Worm (Caenorhabditis elegans) whole organism, L1 larva: ENCODE results near the gene F29A7.8.

Experiments
- blmp-1 ChIP-seq: fragments of 150-350 bp; optimal IDR thresholded peaks from 2 replicates; lab custom pipeline; 2014; ENCODE audit warnings: missing biosample characterization, missing genetic modification characterization
- ces-1 ChIP-seq: fragments of 150-350 bp; optimal IDR thresholded peaks from 2 replicates; lab custom pipeline; 2014; ENCODE audit warnings: missing biosample characterization, missing genetic modification reagents, missing genetic modification characterization
- fkh-10 ChIP-seq: sonication (generic microtip); optimal IDR thresholded peaks from 2 replicates; lab custom pipeline; 2017; ENCODE audit warnings: missing biosample characterization, missing genetic modification reagents, missing genetic modification characterization
- lsy-2 ChIP-seq, 2 experiments: fragments of 150-350 bp; optimal IDR thresholded peaks; 2 replicates each; lab custom pipeline; 2014; ENCODE audit warnings: missing biosample characterization in 2 of 2, missing genetic modification characterization in 2 of 2
- nhr-11 ChIP-seq: fragments of 150-350 bp; optimal IDR thresholded peaks from 2 replicates; lab custom pipeline; 2014; ENCODE audit warnings: missing biosample characterization, missing genetic modification characterization

DNA sequence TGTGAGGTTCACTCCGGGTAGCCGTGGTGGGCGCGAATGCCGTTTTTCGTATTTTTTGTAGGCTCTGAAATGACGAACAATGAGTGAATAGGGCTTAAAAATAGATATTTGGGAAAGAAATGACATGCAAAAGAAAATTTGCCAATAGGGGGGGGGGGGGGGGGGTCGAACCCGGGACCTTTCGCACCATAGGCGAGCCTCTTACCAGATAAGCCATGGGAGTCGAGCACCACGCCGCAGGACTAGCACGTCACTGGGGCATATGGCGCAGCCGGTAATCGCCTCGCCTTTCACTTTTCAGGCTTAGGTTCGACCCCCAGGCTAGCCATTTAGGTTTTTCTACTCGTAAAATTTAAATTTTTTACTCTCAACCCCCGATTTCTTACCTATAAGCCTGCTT, 38.6 kb downstream of the F29A7.8 start:
- TF ChIP-seq nhr-11 (no peak), ces-1 (no peak), fkh-10 (GFP tag; lab: Kevin White, UChicago) (no peak), blmp-1 (no peak), lsy-2 (tag; optimal IDR thresholded peaks at IDR 0.05; lab: Kevin White, UChicago) (no peak)
